Fruit fly (Drosophila melanogaster): ENCODE results near the gene Sidpn.
A peak's percentile ranks its signal among the peaks of the same experiment; 100 is the strongest.

DNA sequence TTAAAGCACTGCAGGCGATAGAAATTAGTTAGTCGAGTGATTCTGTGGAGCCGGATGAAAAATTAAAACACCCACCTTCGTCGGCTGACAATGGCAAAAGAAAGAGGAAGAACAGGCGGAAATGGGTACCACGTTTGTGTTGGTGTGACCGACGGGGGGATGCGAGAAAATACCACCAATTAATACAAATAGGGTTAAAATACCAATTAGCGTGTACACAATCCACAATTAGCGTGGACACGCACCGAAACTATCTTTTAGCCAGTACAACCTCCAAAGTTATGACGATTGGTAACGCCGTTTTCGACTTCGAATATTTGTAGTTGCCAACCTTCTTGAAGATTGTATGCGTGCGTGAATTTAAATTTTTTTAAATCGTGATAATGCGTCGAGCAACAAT lies 18.4 kb upstream of the Sidpn start, which contains the start of gene RpL30:
- TF ChIP-seq kay (GFP tag; ENCODE audit: borderline replicate concordance) (no peak), CG7101 (tag; optimal IDR thresholded peaks at IDR 0.05) (peak; percentile 94), CG14711 (tag; optimal IDR thresholded peaks at IDR 0.05) (peak; percentile 80), tj (GFP tag; optimal IDR thresholded peaks at IDR 0.05) (peak; percentile 75), ovo (GFP tag; optimal IDR thresholded peaks at IDR 0.05) (peak; percentile 85), Clk (GFP tag; optimal IDR thresholded peaks at IDR 0.05) (peak; percentile 88), bab1 (GFP tag; optimal IDR thresholded peaks at IDR 0.05) (peak; percentile 94)

Data from whole organism, adult.